Worm (Caenorhabditis elegans): Measurements from ENCODE around the gene srj-10.

The srj-10 gene

DNA sequence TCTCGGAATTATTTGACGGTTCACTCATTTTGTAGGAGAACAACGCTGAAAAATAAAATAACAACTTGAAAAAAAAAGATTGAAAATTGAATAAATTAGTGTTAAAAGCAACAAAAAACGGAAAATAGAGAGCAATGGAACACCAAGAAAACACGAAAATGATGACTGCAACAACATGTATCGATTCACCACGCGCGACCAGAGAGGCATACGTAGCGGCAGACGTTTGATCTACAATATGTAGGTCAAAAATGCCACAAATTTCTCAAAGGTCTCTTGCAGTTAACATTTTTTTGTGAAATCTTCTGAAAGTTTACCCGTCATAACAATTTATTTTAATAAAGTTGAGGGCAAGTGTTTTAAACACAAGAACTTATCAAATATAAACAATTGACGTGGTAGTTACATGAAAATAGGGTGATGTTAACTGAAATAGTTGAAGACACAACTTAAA lies 16.7 kb downstream of the srj-10 start, which contains the start of gene F14H3.5:
TSS of gene F14H3.5 (minus strand) at position 51 of the 454 bp plus-strand sequence.
- TF ChIP-seq lin-39 (tag; optimal IDR thresholded peaks at IDR 0.05) (no peak), snpc-4 (tag; optimal IDR thresholded peaks at IDR 0.05) (no peak), sma-9 (GFP tag; optimal IDR thresholded peaks at IDR 0.05) (no peak), sma-9 (tag; optimal IDR thresholded peaks at IDR 0.05) (no peak), mdl-1 (tag; optimal IDR thresholded peaks at IDR 0.05) (no peak), ztf-1 (GFP tag; conservative IDR thresholded peaks at IDR 0.05) (no peak), sem-4 (tag; optimal IDR thresholded peaks at IDR 0.05) (no peak), aly-2 (tag; optimal IDR thresholded peaks at IDR 0.05) (no peak), nhr-237 (tag; optimal IDR thresholded peaks at IDR 0.05) (no peak), Y55F3AM.14 (GFP tag; optimal IDR thresholded peaks at IDR 0.05) (no peak), ceh-16 (tag; optimal IDR thresholded peaks at IDR 0.05) (no peak), nhr-23 (tag; optimal IDR thresholded peaks at IDR 0.05) (no peak), dmd-4 (tag; optimal IDR thresholded peaks at IDR 0.05) (no peak), unc-39 (tag; optimal IDR thresholded peaks at IDR 0.05) (no peak), ztf-11 (tag; optimal IDR thresholded peaks at IDR 0.05) (no peak), gmeb-1 (tag; optimal IDR thresholded peaks at IDR 0.05) (no peak), mbf-1 (tag; optimal IDR thresholded peaks at IDR 0.05) (no peak), mab-5 (tag; optimal IDR thresholded peaks at IDR 0.05) (no peak), elt-3 (tag; optimal IDR thresholded peaks at IDR 0.05) (no peak), nhr-21 (tag; optimal IDR thresholded peaks at IDR 0.05) (no peak)

DNA sequence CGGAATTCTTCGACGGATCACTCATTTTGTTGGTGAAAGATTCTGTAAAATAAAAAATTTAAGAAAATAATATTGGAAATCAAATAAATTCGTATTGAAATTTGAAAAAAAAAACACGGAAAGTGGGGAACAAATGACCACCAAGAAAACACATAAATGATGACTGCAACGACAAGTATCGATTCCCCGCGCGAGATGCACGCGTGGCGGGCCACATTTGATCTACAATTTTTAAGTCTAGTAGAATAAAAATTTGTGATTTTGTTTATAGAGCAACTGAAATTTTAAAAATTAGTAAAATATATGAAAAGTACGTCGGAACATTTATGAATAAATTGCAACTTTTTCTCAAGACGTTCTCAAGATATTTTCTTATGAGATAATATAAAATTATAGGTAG lies 18.7 kb downstream of the srj-10 start, which contains the start of gene F14H3.4:
TSS of gene F14H3.4 (minus strand) at position 42 of the 400 bp plus-strand sequence.
- TF ChIP-seq nhr-6 (tag; optimal IDR thresholded peaks at IDR 0.05), result no peak
- no peak for TF ChIP-seq ZK546.5 (tag; optimal IDR thresholded peaks at IDR 0.05)
- no peak for TF ChIP-seq gmeb-1 (tag; optimal IDR thresholded peaks at IDR 0.05)
- no peak for TF ChIP-seq skn-1 (tag; optimal IDR thresholded peaks at IDR 0.05)
- no peak for TF ChIP-seq unc-62 (GFP tag; optimal IDR thresholded peaks at IDR 0.05)
- TF ChIP-seq nhr-77 (tag; optimal IDR thresholded peaks at IDR 0.05), result no peak

DNA sequence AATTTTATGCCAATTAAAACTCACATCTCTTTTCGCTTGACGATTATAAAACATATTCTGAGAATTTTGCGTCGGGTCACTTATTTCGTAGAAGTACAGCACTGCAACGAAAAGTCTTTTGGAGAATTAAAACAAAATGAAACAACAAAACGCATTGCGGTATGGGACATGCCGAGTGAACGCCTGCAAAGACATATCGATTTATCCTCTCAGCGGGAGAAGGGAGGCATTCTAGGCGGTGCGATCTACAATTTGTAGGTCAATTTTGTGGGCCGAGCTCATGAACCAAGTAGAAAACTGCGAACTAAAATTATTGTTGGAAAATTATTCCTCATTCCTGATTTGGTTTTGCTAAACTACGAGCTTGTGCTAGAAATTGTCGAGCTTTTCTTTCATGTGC lies 20.4 kb downstream of the srj-10 start, which contains the start of gene F14H3.3:
TSS of gene F14H3.3 (minus strand) at position 101 of the 400 bp plus-strand sequence.
- TF ChIP-seq lin-11 (tag; optimal IDR thresholded peaks at IDR 0.05) (no peak), dmd-4 (tag; optimal IDR thresholded peaks at IDR 0.05) (no peak), ceh-16 (tag; optimal IDR thresholded peaks at IDR 0.05) (no peak), mbf-1 (tag; optimal IDR thresholded peaks at IDR 0.05) (no peak), Y55F3AM.14 (GFP tag; optimal IDR thresholded peaks at IDR 0.05) (no peak), nhr-237 (tag; optimal IDR thresholded peaks at IDR 0.05) (no peak), elt-3 (tag; optimal IDR thresholded peaks at IDR 0.05) (no peak), lin-13 (GFP tag; optimal IDR thresholded peaks at IDR 0.05) (no peak), sem-4 (tag; optimal IDR thresholded peaks at IDR 0.05) (no peak), nhr-25 (tag; optimal IDR thresholded peaks at IDR 0.05) (no peak), alr-1 (tag; optimal IDR thresholded peaks at IDR 0.05) (no peak), lin-39 (tag; optimal IDR thresholded peaks at IDR 0.05) (no peak), unc-39 (tag; optimal IDR thresholded peaks at IDR 0.05) (no peak), C34F6.9 (tag; optimal IDR thresholded peaks at IDR 0.05) (no peak)

DNA sequence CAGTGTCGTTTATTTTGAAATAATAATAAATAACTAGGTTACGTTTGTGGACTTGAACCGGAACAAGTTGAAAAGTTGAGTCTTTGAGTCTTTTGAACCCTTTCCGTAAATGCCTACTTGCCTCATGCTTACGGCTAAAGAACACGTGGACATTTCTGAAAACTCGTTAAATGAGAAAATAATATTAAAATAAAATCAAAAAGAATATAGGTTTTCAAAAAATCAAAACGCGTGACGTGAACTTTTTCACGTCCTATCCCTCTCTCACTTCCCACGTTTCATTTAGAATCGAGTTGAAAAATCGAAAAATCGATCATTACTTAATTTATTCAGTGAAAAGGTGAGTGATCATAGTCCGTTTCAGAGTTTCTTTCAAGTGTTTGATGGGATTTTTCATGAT lies 24.6 kb downstream of the srj-10 start, which contains the start of gene best-12:
TSS of gene best-12 (plus strand) at position 301 of the 400 bp plus-strand sequence.
- TF ChIP-seq sma-3 (GFP tag; optimal IDR thresholded peaks at IDR 0.05) (no peak), fos-1 (tag; optimal IDR thresholded peaks at IDR 0.05) (no peak), R02D3.7 (tag; optimal IDR thresholded peaks at IDR 0.05) (no peak), ztf-1 (GFP tag; conservative IDR thresholded peaks at IDR 0.05) (no peak), alr-1 (tag; optimal IDR thresholded peaks at IDR 0.05) (no peak), F13H6.1 (tag; optimal IDR thresholded peaks at IDR 0.05) (no peak), nhr-77 (tag; optimal IDR thresholded peaks at IDR 0.05) (no peak), snpc-4 (tag; optimal IDR thresholded peaks at IDR 0.05) (no peak), ceh-82 (tag; optimal IDR thresholded peaks at IDR 0.05) (no peak), mdl-1 (tag; optimal IDR thresholded peaks at IDR 0.05) (no peak), dmd-4 (tag; optimal IDR thresholded peaks at IDR 0.05) (no peak), nhr-12 (tag; optimal IDR thresholded peaks at IDR 0.05) (no peak), unc-62 (GFP tag; optimal IDR thresholded peaks at IDR 0.05) (no peak), gmeb-1 (tag; optimal IDR thresholded peaks at IDR 0.05) (no peak), ztf-4 (tag; optimal IDR thresholded peaks at IDR 0.05) (no peak)

All from whole organism, L2 larva.